Fruit fly (Drosophila melanogaster) whole organism, adult: ENCODE results near the gene CG7497.

Experiments used
- CG12768 ChIP-seq: fragments of 200-800 bp; sonication (Bioruptor generic); optimal IDR thresholded peaks from 2 replicates; lab custom pipeline; 2017; ENCODE audit warnings: missing biosample characterization, missing genetic modification characterization, mild to moderate bottlenecking, moderate library complexity, missing genetic modification reagents
- CG14711 ChIP-seq: fragments of 200-800 bp; sonication (Bioruptor generic); optimal IDR thresholded peaks from 2 replicates; lab custom pipeline; 2018; ENCODE audit warnings: missing biosample characterization, mild to moderate bottlenecking, missing genetic modification characterization, moderate library complexity
- CG33017 ChIP-seq: fragments of 200-800 bp; sonication (Bioruptor generic); optimal IDR thresholded peaks from 2 replicates; lab custom pipeline; 2018; ENCODE audit warnings: missing biosample characterization, mild to moderate bottlenecking, missing genetic modification characterization, moderate library complexity
- CG7045 ChIP-seq: fragments of 200-800 bp; sonication (Bioruptor generic); optimal IDR thresholded peaks from 2 replicates; lab custom pipeline; 2017; ENCODE audit warnings: missing biosample characterization, mild to moderate bottlenecking, missing genetic modification characterization
- bab1 ChIP-seq: fragments of 200-800 bp; sonication (Bioruptor generic); optimal IDR thresholded peaks from 3 replicates; lab custom pipeline; 2019; ENCODE audit warnings: missing biosample characterization, mild to moderate bottlenecking, missing genetic modification characterization, moderate library complexity
- cic ChIP-seq: fragments of 200-800 bp; sonication (Bioruptor generic); optimal IDR thresholded peaks from 2 replicates; lab custom pipeline; 2017; ENCODE audit warnings: missing biosample characterization, mild to moderate bottlenecking, missing genetic modification characterization, moderate library complexity
- cnc ChIP-seq, 2 experiments: fragments of >200 bp; optimal IDR thresholded peaks; 2 replicates each; lab custom pipeline; 2017
- kay ChIP-seq: fragments of 200-800 bp; sonication (Bioruptor generic); peaks from one replicate; lab custom pipeline; 2016; ENCODE audit warnings: missing biosample characterization, missing genetic modification characterization, borderline replicate concordance
- pad ChIP-seq: fragments of 200-800 bp; sonication (Bioruptor generic); optimal IDR thresholded peaks from 3 replicates; lab custom pipeline; 2017; ENCODE audit warnings: missing biosample characterization, missing genetic modification characterization, mild to moderate bottlenecking, moderate library complexity, missing genetic modification reagents
- tj ChIP-seq: fragments of 200-800 bp; sonication (Bioruptor generic); optimal IDR thresholded peaks from 3 replicates; lab custom pipeline; 2017; ENCODE audit warnings: missing biosample characterization, mild to moderate bottlenecking, missing genetic modification characterization, moderate library complexity
- toe ChIP-seq: fragments of 200-800 bp; sonication (Bioruptor generic); optimal IDR thresholded peaks from 2 replicates; lab custom pipeline; 2016; ENCODE audit warnings: missing biosample characterization, missing genetic modification characterization

DNA sequence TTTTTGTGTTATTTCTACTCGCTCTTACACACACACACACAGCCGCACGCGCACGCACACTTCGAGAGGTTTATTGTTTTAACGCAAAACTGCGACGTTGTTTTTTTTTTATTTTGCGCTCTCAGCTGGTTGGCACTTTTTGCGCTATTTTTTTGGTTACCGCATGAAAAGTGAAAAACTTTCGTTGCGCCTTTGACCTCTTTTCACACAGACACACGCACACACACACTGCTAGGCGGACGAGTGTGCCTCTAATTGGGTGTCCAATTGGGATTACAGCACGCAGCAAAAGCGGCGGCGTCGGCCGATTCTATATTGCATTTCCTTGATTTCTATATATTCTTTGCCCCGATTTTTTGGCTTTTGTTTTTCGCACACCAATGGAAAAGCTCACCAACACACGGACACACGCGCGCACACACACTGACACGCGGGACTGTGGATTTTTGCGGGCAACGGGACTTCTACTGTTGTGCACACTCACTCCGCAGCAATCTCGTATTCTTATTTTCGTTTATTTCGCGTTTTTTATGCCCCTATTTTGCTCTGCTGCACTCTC, 35.2 kb downstream of the CG7497 start:
- TF ChIP-seq kay (GFP tag; lab: Kevin White, UChicago), result no peak
- TF ChIP-seq tj (GFP tag; lab: Kevin White, UChicago), result peak; percentile 83
- no peak for TF ChIP-seq cnc (optimal IDR thresholded peaks at IDR 0.05; lab: Kevin White, UChicago)
- no peak for TF ChIP-seq cic
- peak; percentile 4 for TF ChIP-seq CG12768
- no peak for TF ChIP-seq CG14711 (tag; lab: Kevin White, UChicago)
- no peak for TF ChIP-seq CG7045 (GFP tag; lab: Kevin White, UChicago)
- no peak for TF ChIP-seq bab1
- TF ChIP-seq toe (GFP tag; lab: Kevin White, UChicago), result no peak
- TF ChIP-seq CG33017, result no peak
- TF ChIP-seq pad, result no peak
